Fruit fly (Drosophila melanogaster): ENCODE measurements around the gene CG43725.

The CG43725 gene

dm6 chr2L:11044678-11045466 is 30.4 kb upstream of the CG43725 start (continued):
- TF ChIP-seq NK7.1 (GFP tag; optimal IDR thresholded peaks at IDR 0.05) (no peak), seq (GFP tag; IDR thresholded peaks at IDR 0.05) (peak; percentile 46; the same call in 1 of the 2 replicates), unpg (GFP tag; optimal IDR thresholded peaks at IDR 0.05) (peak; percentile 15), CG2199 (GFP tag; IDR thresholded peaks at IDR 0.05) (no peak), crp (GFP tag; optimal IDR thresholded peaks at IDR 0.05) (peak in 1 of 2 experiments; percentile 10), Sox100B (GFP tag; optimal IDR thresholded peaks at IDR 0.05) (peak; percentile 14), lmd (GFP tag; IDR thresholded peaks at IDR 0.05) (peak; percentile 59), pzg (GFP tag; optimal IDR thresholded peaks at IDR 0.05) (no peak), scrt (GFP tag; optimal IDR thresholded peaks at IDR 0.05) (no peak), Trl (optimal IDR thresholded peaks at IDR 0.05) (peak; percentile 81 to 93), Trl (GFP tag; optimal IDR thresholded peaks at IDR 0.05) (peak; percentile 43), CrebB (tag; optimal IDR thresholded peaks at IDR 0.05) (peak; percentile 63), Atf-2 (GFP tag; optimal IDR thresholded peaks at IDR 0.05) (peak; percentile 3), Oli (tag; optimal IDR thresholded peaks at IDR 0.05) (peak; percentile 48), Vsx1 (GFP tag; optimal IDR thresholded peaks at IDR 0.05) (peak; percentile 75), stwl (tag; optimal IDR thresholded peaks at IDR 0.05) (no peak), dan (GFP tag; IDR thresholded peaks at IDR 0.05) (no peak), CG14710 (tag; optimal IDR thresholded peaks at IDR 0.05) (peak; percentile 17), NFAT (GFP tag; IDR thresholded peaks at IDR 0.05) (no peak), aop (GFP tag; IDR thresholded peaks at IDR 0.05) (no peak), chm (GFP tag; IDR thresholded peaks at IDR 0.05) (peak; percentile 74), kni (GFP tag; optimal IDR thresholded peaks at IDR 0.05) (peak; percentile 83), CG3407 (GFP tag; optimal IDR thresholded peaks at IDR 0.05) (peak; percentile 59), MESR4 (GFP tag; optimal IDR thresholded peaks at IDR 0.05) (no peak), Dfd (GFP tag; optimal IDR thresholded peaks at IDR 0.05) (no peak), fd64A (GFP tag; optimal IDR thresholded peaks at IDR 0.05) (peak; percentile 63), CG5953 (GFP tag; IDR thresholded peaks at IDR 0.05) (no peak), sug (tag; optimal IDR thresholded peaks at IDR 0.05) (peak; percentile 63), HmgD (GFP tag; optimal IDR thresholded peaks at IDR 0.05) (no peak), Nf-YA (GFP tag; IDR thresholded peaks at IDR 0.05) (no peak), CG43689 (GFP tag; IDR thresholded peaks at IDR 0.05) (no peak), fru (optimal IDR thresholded peaks at IDR 0.05) (no peak), chif (GFP tag; optimal IDR thresholded peaks at IDR 0.05) (no peak), CG6813 (GFP tag; optimal IDR thresholded peaks at IDR 0.05) (peak; percentile 69), cad (GFP tag; optimal IDR thresholded peaks at IDR 0.05) (no peak), CG15514 (GFP tag; optimal IDR thresholded peaks at IDR 0.05) (peak; percentile 41), CG3847 (GFP tag; IDR thresholded peaks at IDR 0.05) (0 out of 2 replicates have a peak, but pooled peaks have one; percentile 6), Oaz (GFP tag; IDR thresholded peaks at IDR 0.05) (no peak), dati (GFP tag; IDR thresholded peaks at IDR 0.05) (no peak), PHDP (tag; optimal IDR thresholded peaks at IDR 0.05) (peak; percentile 45), Optix (GFP tag; IDR thresholded peaks at IDR 0.05) (no peak), btn (GFP tag; optimal IDR thresholded peaks at IDR 0.05) (no peak), CG9876 (GFP tag; optimal IDR thresholded peaks at IDR 0.05) (no peak), CG1233 (GFP tag; optimal IDR thresholded peaks at IDR 0.05) (peak; percentile 61), CG15601 (tag; optimal IDR thresholded peaks at IDR 0.05) (peak; percentile 44), CG13287 (GFP tag; IDR thresholded peaks at IDR 0.05; ENCODE audit: partially characterized antibody) (no peak), CG17186 (GFP tag; optimal IDR thresholded peaks at IDR 0.05) (no peak), Tbp (GFP tag; optimal IDR thresholded peaks at IDR 0.05) (no peak), ham (GFP tag; IDR thresholded peaks at IDR 0.05) (no peak), Aef1 (GFP tag; IDR thresholded peaks at IDR 0.05) (peak; percentile 74), CG7786 (GFP tag; optimal IDR thresholded peaks at IDR 0.05) (no peak)
